Fruit fly (Drosophila melanogaster) whole organism, embryonic: ENCODE results near the gene CG3434.

Experiments used
- BEAF-32 ChIP-seq: fragments of 200-800 bp; sonication (Bioruptor generic); optimal IDR thresholded peaks from 3 replicates; lab custom pipeline; 2017; ENCODE audit warnings: missing biosample characterization, missing genetic modification characterization, mild to moderate bottlenecking, moderate library complexity, missing genetic modification reagents
- CG10321 ChIP-seq: fragments of 200-800 bp; sonication (Bioruptor generic); IDR thresholded peaks from 2 replicates; pipeline ENCODE4 v1.3.6; 2022; ENCODE audit warnings: missing biosample characterization, missing genetic modification characterization
- CG10543 ChIP-seq: fragments of 200-800 bp; sonication (Bioruptor generic); optimal IDR thresholded peaks from 3 replicates; lab custom pipeline; 2017; ENCODE audit warnings: missing biosample characterization, mild to moderate bottlenecking, missing genetic modification characterization, moderate library complexity
- CG10979 ChIP-seq: fragments of 200-800 bp; sonication (Bioruptor generic); optimal IDR thresholded peaks from 2 replicates; lab custom pipeline; 2018; ENCODE audit warnings: missing biosample characterization, mild to moderate bottlenecking, missing genetic modification characterization, moderate library complexity
- CG12219 ChIP-seq: fragments of 200-800 bp; sonication (Bioruptor generic); optimal IDR thresholded peaks from 3 replicates; lab custom pipeline; 2018; ENCODE audit warnings: missing biosample characterization, mild to moderate bottlenecking, missing genetic modification characterization
- CG12236 ChIP-seq: fragments of 200-800 bp; sonication (Bioruptor generic); optimal IDR thresholded peaks from 2 replicates; lab custom pipeline; 2016; ENCODE audit warnings: missing biosample characterization, missing genetic modification characterization
- CG12299 ChIP-seq: fragments of 200-800 bp; sonication (Bioruptor generic); optimal IDR thresholded peaks from 2 replicates; lab custom pipeline; 2018; ENCODE audit warnings: missing biosample characterization, mild to moderate bottlenecking, missing genetic modification characterization
- CG15269 ChIP-seq: fragments of 200-800 bp; sonication (Bioruptor generic); optimal IDR thresholded peaks from 2 replicates; lab custom pipeline; 2018; ENCODE audit warnings: missing biosample characterization, mild to moderate bottlenecking, missing genetic modification characterization, moderate library complexity
- CG1602 ChIP-seq: fragments of 200-800 bp; sonication (Bioruptor generic); optimal IDR thresholded peaks from 3 replicates; lab custom pipeline; 2016; ENCODE audit warnings: missing biosample characterization, missing genetic modification characterization
- CG17829 ChIP-seq: fragments of 200-800 bp; optimal IDR thresholded peaks from 2 replicates; lab custom pipeline; 2019; ENCODE audit warnings: missing biosample characterization, mild to moderate bottlenecking, missing genetic modification characterization, moderate library complexity
- CG18599 ChIP-seq: fragments of 200-800 bp; sonication (Bioruptor generic); optimal IDR thresholded peaks from 3 replicates; lab custom pipeline; 2017; ENCODE audit warnings: missing biosample characterization, missing genetic modification characterization, mild to moderate bottlenecking, moderate library complexity, missing genetic modification reagents
- CG18764 ChIP-seq: fragments of 200-800 bp; sonication (Bioruptor generic); optimal IDR thresholded peaks from 3 replicates; lab custom pipeline; 2016; ENCODE audit warnings: missing biosample characterization, missing genetic modification characterization
- CG2120 ChIP-seq: fragments of 200-800 bp; sonication (Bioruptor generic); optimal IDR thresholded peaks from 3 replicates; lab custom pipeline; 2016; ENCODE audit warnings: missing biosample characterization, missing genetic modification characterization
- CG2678 ChIP-seq: fragments of 200-800 bp; sonication (Bioruptor generic); optimal IDR thresholded peaks from 3 replicates; lab custom pipeline; 2019; ENCODE audit warnings: missing biosample characterization, mild to moderate bottlenecking, missing genetic modification characterization, moderate library complexity
- CG30020 ChIP-seq: fragments of 200-800 bp; optimal IDR thresholded peaks from 2 replicates; lab custom pipeline; 2019; ENCODE audit warnings: missing biosample characterization, mild to moderate bottlenecking, missing genetic modification characterization, moderate library complexity
- CG4328 ChIP-seq: fragments of 200-800 bp; sonication (Bioruptor generic); optimal IDR thresholded peaks from 3 replicates; lab custom pipeline; 2017; ENCODE audit warnings: missing biosample characterization, missing genetic modification reagents, missing genetic modification characterization
- CG6854 ChIP-seq: fragments of 200-800 bp; sonication (Bioruptor generic); optimal IDR thresholded peaks from 3 replicates; lab custom pipeline; 2017; ENCODE audit warnings: missing biosample characterization, mild to moderate bottlenecking, missing genetic modification characterization
- CG7928 ChIP-seq: fragments of 200-800 bp; sonication (Bioruptor generic); optimal IDR thresholded peaks from 2 replicates; lab custom pipeline; 2017; ENCODE audit warnings: missing biosample characterization, mild to moderate bottlenecking, missing genetic modification characterization
- CG8388 ChIP-seq: fragments of 200-800 bp; sonication (Bioruptor generic); optimal IDR thresholded peaks from 2 replicates; lab custom pipeline; 2019; ENCODE audit warnings: missing biosample characterization, mild to moderate bottlenecking, missing genetic modification characterization, moderate library complexity
- CG8924 ChIP-seq: fragments of 200-800 bp; optimal IDR thresholded peaks from 3 replicates; lab custom pipeline; 2019; ENCODE audit warnings: missing biosample characterization, mild to moderate bottlenecking, missing genetic modification characterization, moderate library complexity
- CHES-1-like ChIP-seq: fragments of 200-800 bp; sonication (Bioruptor generic); optimal IDR thresholded peaks from 2 replicates; lab custom pipeline; 2016; ENCODE audit warnings: missing biosample characterization, missing genetic modification characterization
- Dad ChIP-seq: fragments of 200-800 bp; sonication (Bioruptor generic); optimal IDR thresholded peaks from 3 replicates; lab custom pipeline; 2016; ENCODE audit warnings: missing biosample characterization, missing genetic modification characterization
- Dip3 ChIP-seq: fragments of 200-800 bp; sonication (Bioruptor generic); optimal IDR thresholded peaks from 3 replicates; lab custom pipeline; 2016; ENCODE audit warnings: missing biosample characterization, missing genetic modification characterization
- Doc2 ChIP-seq: fragments of 200-800 bp; sonication (Bioruptor generic); IDR thresholded peaks from 2 replicates; pipeline ENCODE4 v1.3.6; 2022; ENCODE audit warnings: missing biosample characterization, missing genetic modification characterization
- E2f1 ChIP-seq: fragments of 200-800 bp; sonication (Bioruptor generic); IDR thresholded peaks from 2 replicates; pipeline ENCODE4 v1.3.6; 2022; ENCODE audit warnings: missing biosample characterization, missing genetic modification characterization
- H2.0 ChIP-seq: fragments of 200-800 bp; sonication (Bioruptor generic); IDR thresholded peaks from 2 replicates; pipeline ENCODE4 v1.3.6; 2022; ENCODE audit warnings: missing biosample characterization, missing genetic modification characterization
- NC2α ChIP-seq: fragments of 200-800 bp; sonication (Bioruptor generic); optimal IDR thresholded peaks from 2 replicates; lab custom pipeline; 2016; ENCODE audit warnings: missing biosample characterization, missing genetic modification characterization
- Pdp1 ChIP-seq, 2 experiments: fragments of 200-800 bp; sonication (Bioruptor generic); optimal IDR thresholded peaks; 3 replicates each; lab custom pipeline; 2016; ENCODE audit warnings: missing biosample characterization in 2 of 2, missing genetic modification characterization in 2 of 2, mild to moderate bottlenecking in 1 of 2, moderate library complexity in 1 of 2
- Rfx ChIP-seq: fragments of 200-800 bp; sonication (Bioruptor generic); IDR thresholded peaks from 2 replicates; pipeline ENCODE4 v1.3.6; 2022; ENCODE audit warnings: missing biosample characterization, missing genetic modification characterization
- Sox102F ChIP-seq: fragments of 200-800 bp; sonication (Bioruptor generic); optimal IDR thresholded peaks from 2 replicates; lab custom pipeline; 2018; ENCODE audit warnings: missing biosample characterization, mild to moderate bottlenecking, missing genetic modification characterization, moderate library complexity
- aop ChIP-seq: fragments of 200-800 bp; sonication (Bioruptor generic); IDR thresholded peaks from 2 replicates; pipeline ENCODE4 v1.3.6; 2022; ENCODE audit warnings: missing biosample characterization, missing genetic modification characterization
- bcd ChIP-seq: fragments of 200-800 bp; sonication (Bioruptor generic); optimal IDR thresholded peaks from 2 replicates; lab custom pipeline; 2017; ENCODE audit warnings: missing biosample characterization, mild to moderate bottlenecking, missing genetic modification characterization
- cad ChIP-seq: fragments of >200 bp; optimal IDR thresholded peaks from 2 replicates; lab custom pipeline; 2017; ENCODE audit warnings: missing biosample characterization, missing genetic modification characterization
- caup ChIP-seq: fragments of 200-800 bp; sonication (Bioruptor generic); optimal IDR thresholded peaks from 3 replicates; lab custom pipeline; 2017; ENCODE audit warnings: missing biosample characterization, mild to moderate bottlenecking, missing genetic modification characterization, moderate library complexity; ENCODE audit not compliant: severe bottlenecking
- danr ChIP-seq: fragments of 200-800 bp; sonication (Bioruptor generic); IDR thresholded peaks from 2 replicates; pipeline ENCODE4 v1.3.6; 2022; ENCODE audit warnings: missing biosample characterization, missing genetic modification characterization
- dimm ChIP-seq: fragments of 200-800 bp; sonication (Bioruptor generic); IDR thresholded peaks from 2 replicates; pipeline ENCODE4 v1.3.6; 2022; ENCODE audit warnings: missing biosample characterization, missing genetic modification characterization
- emc ChIP-seq: fragments of 200-800 bp; sonication (Bioruptor generic); optimal IDR thresholded peaks from 2 replicates; lab custom pipeline; 2016; ENCODE audit warnings: missing biosample characterization, missing genetic modification characterization
- ewg ChIP-seq: fragments of 200-800 bp; sonication (Bioruptor generic); optimal IDR thresholded peaks from 3 replicates; lab custom pipeline; 2017; ENCODE audit warnings: mild to moderate bottlenecking, missing biosample characterization, missing genetic modification reagents, missing genetic modification characterization
- gce ChIP-seq: fragments of 200-800 bp; sonication (Bioruptor generic); IDR thresholded peaks from 3 replicates; pipeline ENCODE4 v1.3.6; 2022; ENCODE audit warnings: missing biosample characterization, missing genetic modification characterization
- gcm ChIP-seq: fragments of 200-800 bp; sonication (Bioruptor generic); optimal IDR thresholded peaks from 2 replicates; lab custom pipeline; 2019; ENCODE audit warnings: missing biosample characterization, mild to moderate bottlenecking, missing genetic modification characterization, moderate library complexity
- lov ChIP-seq, 2 experiments: fragments of 200-800 bp in 1 of 2; fragments of >200 bp in 1 of 2; sonication (Bioruptor generic) in 1 of 2; IDR thresholded peaks in 1 of 2; optimal IDR thresholded peaks in 1 of 2; 2 replicates in 1 of 2; 3 replicates in 1 of 2; pipeline versions ENCODE4 v1.3.6 to Lab custom; 2017 to 2022; ENCODE audit warnings: missing biosample characterization in 1 of 2, missing genetic modification characterization in 1 of 2
- nmo ChIP-seq: fragments of 200-800 bp; sonication (Bioruptor generic); optimal IDR thresholded peaks from 2 replicates; lab custom pipeline; 2018; ENCODE audit warnings: missing biosample characterization, mild to moderate bottlenecking, missing genetic modification characterization, moderate library complexity
- prd ChIP-seq, 3 experiments: fragments of >200 bp in 2 of 3; fragments of 200-800 bp in 1 of 3; sonication (Bioruptor generic) in 1 of 3; optimal IDR thresholded peaks in 2 of 3; IDR thresholded peaks in 1 of 3; 2 replicates in 2 of 3; 3 replicates in 1 of 3; pipeline versions ENCODE4 v1.3.6 to Lab custom; 2017 to 2022; ENCODE audit warnings: missing biosample characterization in 1 of 3, missing genetic modification characterization in 1 of 3
- sr ChIP-seq: fragments of 200-800 bp; sonication (Bioruptor generic); IDR thresholded peaks from 3 replicates; pipeline ENCODE4 v1.3.6; 2022; ENCODE audit warnings: missing biosample characterization, missing genetic modification characterization
- trh ChIP-seq: fragments of 200-800 bp; sonication (Bioruptor generic); optimal IDR thresholded peaks from 2 replicates; lab custom pipeline; 2016; ENCODE audit warnings: missing biosample characterization, missing genetic modification characterization
- twi ChIP-seq: fragments of 200-800 bp; optimal IDR thresholded peaks from 2 replicates; lab custom pipeline; 2019; ENCODE audit warnings: missing biosample characterization, mild to moderate bottlenecking, missing genetic modification characterization, moderate library complexity
- wor ChIP-seq: fragments of 200-800 bp; sonication (Bioruptor generic); IDR thresholded peaks from 2 replicates; pipeline ENCODE4 v1.3.6; 2022; ENCODE audit warnings: missing biosample characterization, missing genetic modification characterization
- zf30C ChIP-seq: fragments of 200-800 bp; sonication (Bioruptor generic); optimal IDR thresholded peaks from 3 replicates; lab custom pipeline; 2018; ENCODE audit warnings: missing biosample characterization, mild to moderate bottlenecking, missing genetic modification characterization

CG3434 gene

dm6 chr3L:9503552-9504317 lies 43.1 kb upstream of the CG3434 start (continued):
- no peak for TF ChIP-seq prd (optimal IDR thresholded peaks at IDR 0.05; lab: Kevin White, UChicago)
- peak; percentile 49; the same call in 1 of the 3 replicates for TF ChIP-seq prd (GFP tag; IDR thresholded peaks at IDR 0.05; lab: Robert Waterston, UW)
- peak; percentile 98 for TF ChIP-seq sr
- no peak for TF ChIP-seq H2.0
- peak in 1 of 2 experiments; percentile 32 for TF ChIP-seq Pdp1 (GFP tag; optimal IDR thresholded peaks at IDR 0.05; lab: Kevin White, UChicago)
- TF ChIP-seq CG4328 (GFP tag; lab: Kevin White, UChicago): no peak
- TF ChIP-seq caup (GFP tag; lab: Kevin White, UChicago): peak; percentile 25
- peak; percentile 30 for TF ChIP-seq twi (tag; lab: Kevin White, UChicago)
- TF ChIP-seq CG8924 (tag; lab: Kevin White, UChicago): no peak
- TF ChIP-seq aop (GFP tag; lab: Robert Waterston, UW): no peak
- no peak for TF ChIP-seq CG15269 (tag; lab: Kevin White, UChicago)
- TF ChIP-seq danr: no peak
- peak; percentile 31 for TF ChIP-seq CG6854
- TF ChIP-seq bcd (GFP tag; lab: Kevin White, UChicago): peak; percentile 8
- TF ChIP-seq CG12219: no peak
- no peak for TF ChIP-seq cad (GFP tag; lab: Kevin White, UChicago)
- TF ChIP-seq CG8388 (GFP tag; lab: Kevin White, UChicago): no peak
- no peak for TF ChIP-seq lov (optimal IDR thresholded peaks at IDR 0.05; lab: Kevin White, UChicago)
- TF ChIP-seq lov (GFP tag; IDR thresholded peaks at IDR 0.05; lab: Robert Waterston, UW): no peak
- TF ChIP-seq CG7928 (GFP tag; lab: Kevin White, UChicago): no peak
- TF ChIP-seq wor (GFP tag; lab: Robert Waterston, UW): no peak
- TF ChIP-seq CG17829 (tag; lab: Kevin White, UChicago): peak; percentile 10
- no peak for TF ChIP-seq gce (GFP tag; lab: Robert Waterston, UW)
- peak; percentile 20 for TF ChIP-seq zf30C
- no peak for TF ChIP-seq CHES-1-like
- TF ChIP-seq dimm (GFP tag; lab: Robert Waterston, UW): no peak
- no peak for TF ChIP-seq Dad
- no peak for TF ChIP-seq CG18764 (GFP tag; lab: Kevin White, UChicago)
- no peak for TF ChIP-seq CG10321 (GFP tag; lab: Robert Waterston, UW)
- peak; percentile 17 for TF ChIP-seq Sox102F (GFP tag; lab: Kevin White, UChicago)
- no peak for TF ChIP-seq ewg (GFP tag; lab: Kevin White, UChicago)
- peak; percentile 23 for TF ChIP-seq nmo (GFP tag; lab: Kevin White, UChicago)
- TF ChIP-seq NC2α (GFP tag; lab: Kevin White, UChicago): no peak
- peak; percentile 22 for TF ChIP-seq CG18599 (GFP tag; lab: Kevin White, UChicago)
- no peak for TF ChIP-seq CG10543
- TF ChIP-seq BEAF-32: no peak
- peak; percentile 26 for TF ChIP-seq CG10979 (tag; lab: Kevin White, UChicago)
- no peak for TF ChIP-seq trh
- TF ChIP-seq CG1602 (GFP tag; lab: Kevin White, UChicago): no peak
- TF ChIP-seq CG2678: peak; percentile 37
- no peak for TF ChIP-seq E2f1 (GFP tag; lab: Robert Waterston, UW)
- no peak for TF ChIP-seq Doc2 (GFP tag; lab: Robert Waterston, UW)
- no peak for TF ChIP-seq Dip3 (GFP tag; lab: Kevin White, UChicago)
- TF ChIP-seq CG12299 (tag; lab: Kevin White, UChicago): no peak
- TF ChIP-seq CG12236 (GFP tag; lab: Kevin White, UChicago): no peak
- no peak for TF ChIP-seq CG30020 (tag; lab: Kevin White, UChicago)
- no peak for TF ChIP-seq CG2120
- no peak for TF ChIP-seq emc (GFP tag; lab: Kevin White, UChicago)
- TF ChIP-seq gcm (GFP tag; lab: Kevin White, UChicago): no peak
- TF ChIP-seq Rfx: 0 out of 2 replicates have a peak, but pooled peaks have one; percentile 31
